Worm (Caenorhabditis elegans) whole organism, late embryonic: ENCODE measurements around the gene unc-46.
"Not testable (repeated sequence)": the region's sequence is repeated elsewhere in the genome, so short reads cannot be mapped to it uniquely, and the experiment has no call there.

Experiments
- C08G9.2 ChIP-seq: sonication (generic microtip); optimal IDR thresholded peaks from 2 replicates; lab custom pipeline; 2016; ENCODE audit warnings: mild to moderate bottlenecking, missing genetic modification characterization, moderate library complexity, missing compliant biosample characterization
- C38D4.7 ChIP-seq: fragments of 200-800 bp; sonication (Bioruptor generic); optimal IDR thresholded peaks from 2 replicates; lab custom pipeline; 2018; ENCODE audit warnings: mild to moderate bottlenecking, missing genetic modification characterization, moderate library complexity, missing compliant biosample characterization
- T23F11.4 ChIP-seq: fragments of 200-800 bp; sonication (Bioruptor generic); optimal IDR thresholded peaks from 2 replicates; lab custom pipeline; 2018; ENCODE audit warnings: mild to moderate bottlenecking, missing genetic modification characterization, missing compliant biosample characterization
- Y22D7AL.16 ChIP-seq: sonication (generic microtip); optimal IDR thresholded peaks from 2 replicates; lab custom pipeline; 2016; ENCODE audit warnings: missing genetic modification characterization, missing compliant biosample characterization
- ahr-1 ChIP-seq: sonication (generic microtip); optimal IDR thresholded peaks from 2 replicates; lab custom pipeline; 2016; ENCODE audit warnings: missing genetic modification characterization, missing compliant biosample characterization
- ama-1 ChIP-seq: fragments of 150-350 bp; optimal IDR thresholded peaks from 2 replicates; lab custom pipeline; 2014
- ceh-14 ChIP-seq: sonication (generic microtip); optimal IDR thresholded peaks from 2 replicates; lab custom pipeline; 2016; ENCODE audit warnings: missing genotype, missing genetic modification characterization, missing compliant biosample characterization
- ceh-18 ChIP-seq: sonication (generic microtip); optimal IDR thresholded peaks from 2 replicates; lab custom pipeline; 2016; ENCODE audit warnings: missing genetic modification characterization, missing compliant biosample characterization
- ceh-22 ChIP-seq: sonication (generic microtip); optimal IDR thresholded peaks from 2 replicates; lab custom pipeline; 2017; ENCODE audit warnings: missing biosample characterization, missing genetic modification characterization
- ceh-34 ChIP-seq: sonication (generic microtip); optimal IDR thresholded peaks from 2 replicates; lab custom pipeline; 2016; ENCODE audit warnings: mild to moderate bottlenecking, missing genetic modification characterization, missing compliant biosample characterization
- ceh-45 ChIP-seq: fragments of 200-800 bp; sonication (Bioruptor generic); IDR thresholded peaks from 2 replicates; pipeline ENCODE4 v1.3.6; 2022; ENCODE audit warnings: missing genetic modification reagents, missing genetic modification characterization, missing compliant biosample characterization
- ceh-48 ChIP-seq: sonication (generic microtip); optimal IDR thresholded peaks from 2 replicates; lab custom pipeline; 2016; ENCODE audit warnings: missing genetic modification characterization, inconsistent platforms, missing compliant biosample characterization
- ceh-9 ChIP-seq: sonication (generic microtip); optimal IDR thresholded peaks from 2 replicates; lab custom pipeline; 2016; ENCODE audit warnings: mild to moderate bottlenecking, missing genetic modification characterization, inconsistent platforms, missing compliant biosample characterization
- dve-1 ChIP-seq: sonication (generic microtip); optimal IDR thresholded peaks from 2 replicates; lab custom pipeline; 2017; ENCODE audit warnings: antibody characterized with exemption, mild to moderate bottlenecking, missing genetic modification characterization, missing compliant biosample characterization
- fkh-10 ChIP-seq: fragments of 150-350 bp; optimal IDR thresholded peaks from 2 replicates; lab custom pipeline; 2014; ENCODE audit warnings: missing biosample characterization, missing genetic modification reagents, missing genetic modification characterization
- gmeb-2 ChIP-seq: sonication (generic microtip); optimal IDR thresholded peaks from 2 replicates; lab custom pipeline; 2016; ENCODE audit warnings: missing genetic modification characterization, inconsistent platforms, missing compliant biosample characterization
- hlh-13 ChIP-seq: fragments of 200-800 bp; sonication (Bioruptor generic); optimal IDR thresholded peaks from 2 replicates; lab custom pipeline; 2018; ENCODE audit warnings: mild to moderate bottlenecking, missing genetic modification characterization, missing compliant biosample characterization
- hlh-6 ChIP-seq: sonication (generic microtip); optimal IDR thresholded peaks from 2 replicates; lab custom pipeline; 2016; ENCODE audit warnings: missing genotype, missing genetic modification characterization, missing compliant biosample characterization
- madf-2 ChIP-seq: sonication (generic microtip); optimal IDR thresholded peaks from 2 replicates; lab custom pipeline; 2017; ENCODE audit warnings: missing genetic modification characterization, missing compliant biosample characterization
- mec-3 ChIP-seq: sonication (generic microtip); optimal IDR thresholded peaks from 2 replicates; lab custom pipeline; 2016; ENCODE audit warnings: borderline replicate concordance, missing genetic modification characterization, missing compliant biosample characterization
- nfya-1 ChIP-seq: sonication (generic microtip); optimal IDR thresholded peaks from 2 replicates; lab custom pipeline; 2017; ENCODE audit warnings: missing genetic modification characterization, mild to moderate bottlenecking, missing compliant biosample characterization, antibody characterized with exemption, moderate library complexity
- nhr-232 ChIP-seq: sonication (generic microtip); optimal IDR thresholded peaks from 2 replicates; lab custom pipeline; 2016; ENCODE audit warnings: missing genetic modification characterization, missing compliant biosample characterization
- pag-3 ChIP-seq: sonication (generic microtip); optimal IDR thresholded peaks from 2 replicates; lab custom pipeline; 2016; ENCODE audit warnings: missing compliant biosample characterization, missing genetic modification characterization, borderline replicate concordance
- pha-2 ChIP-seq: sonication (generic microtip); optimal IDR thresholded peaks from 2 replicates; lab custom pipeline; 2017; ENCODE audit warnings: mild to moderate bottlenecking, missing genetic modification characterization, missing compliant biosample characterization
- pha-4 ChIP-seq: fragments of 150-350 bp; optimal IDR thresholded peaks from 2 replicates; lab custom pipeline; 2018; ENCODE audit warnings: missing biosample characterization, missing genetic modification reagents, missing genetic modification characterization
- pros-1 ChIP-seq: fragments of 150-350 bp; optimal IDR thresholded peaks from 2 replicates; lab custom pipeline; 2014; ENCODE audit warnings: missing biosample characterization, missing genetic modification reagents, missing genetic modification characterization
- sdc-2 ChIP-seq: sonication (generic microtip); optimal IDR thresholded peaks from 2 replicates; lab custom pipeline; 2016; ENCODE audit warnings: missing genotype, missing genetic modification characterization, missing compliant biosample characterization
- sox-2 ChIP-seq: fragments of 200-800 bp; sonication (Bioruptor generic); IDR thresholded peaks from 2 replicates; pipeline ENCODE4 v1.3.6; 2022; ENCODE audit warnings: missing genetic modification reagents, missing genetic modification characterization, missing compliant biosample characterization
- unc-3 ChIP-seq, 2 experiments: fragments of 200-800 bp in 1 of 2; sonication (Bioruptor generic) in 1 of 2; sonication (generic microtip) in 1 of 2; conservative IDR thresholded peaks in 1 of 2; optimal IDR thresholded peaks in 1 of 2; 2 replicates each; pipeline versions ENCODE4 v1.3.6 to Lab custom; 2016 to 2022; ENCODE audit warnings: missing compliant biosample characterization in 2 of 2, missing genetic modification characterization in 2 of 2, missing genetic modification reagents in 1 of 2
- unc-42 ChIP-seq: sonication (generic microtip); optimal IDR thresholded peaks from 2 replicates; lab custom pipeline; 2016; ENCODE audit warnings: missing genotype, missing genetic modification characterization, missing compliant biosample characterization
- unc-55 ChIP-seq: sonication (generic microtip); optimal IDR thresholded peaks from 2 replicates; lab custom pipeline; 2017; ENCODE audit warnings: missing biosample characterization, missing genetic modification reagents, missing genetic modification characterization
- unc-86 ChIP-seq: sonication (generic microtip); optimal IDR thresholded peaks from 2 replicates; lab custom pipeline; 2016; ENCODE audit warnings: missing genetic modification characterization, missing compliant biosample characterization
- ztf-16 ChIP-seq: sonication (generic microtip); optimal IDR thresholded peaks from 2 replicates; lab custom pipeline; 2017; ENCODE audit warnings: missing genetic modification characterization, missing compliant biosample characterization

unc-46 gene

DNA sequence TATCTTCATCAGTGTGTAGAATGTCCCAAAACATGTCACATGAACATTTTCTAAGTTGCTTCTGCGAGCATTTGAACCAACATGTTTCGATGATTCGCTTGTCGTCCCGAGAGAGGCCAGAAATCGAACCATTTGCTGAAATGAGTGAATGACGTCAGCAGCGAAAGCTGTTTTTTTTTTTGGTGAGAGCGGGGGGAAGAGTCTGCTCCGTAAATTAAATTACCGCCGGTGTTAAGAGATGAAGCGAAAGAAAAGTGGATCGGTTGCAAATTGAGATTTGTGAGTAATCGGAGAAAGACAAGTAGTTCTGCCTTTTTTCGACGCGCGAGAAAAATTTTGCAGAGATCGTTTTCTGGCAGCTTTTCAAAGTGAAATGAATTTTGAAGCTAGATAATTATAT is 10.5 kb downstream of the unc-46 start:
- TF ChIP-seq pha-4 (no peak), unc-42 (peak; percentile 55), ceh-18 (tag; lab: Kevin White, UChicago) (no peak), pag-3 (tag; lab: Kevin White, UChicago) (no peak)
- TF ChIP-seq, all 69 proteins: peak for 1

DNA sequence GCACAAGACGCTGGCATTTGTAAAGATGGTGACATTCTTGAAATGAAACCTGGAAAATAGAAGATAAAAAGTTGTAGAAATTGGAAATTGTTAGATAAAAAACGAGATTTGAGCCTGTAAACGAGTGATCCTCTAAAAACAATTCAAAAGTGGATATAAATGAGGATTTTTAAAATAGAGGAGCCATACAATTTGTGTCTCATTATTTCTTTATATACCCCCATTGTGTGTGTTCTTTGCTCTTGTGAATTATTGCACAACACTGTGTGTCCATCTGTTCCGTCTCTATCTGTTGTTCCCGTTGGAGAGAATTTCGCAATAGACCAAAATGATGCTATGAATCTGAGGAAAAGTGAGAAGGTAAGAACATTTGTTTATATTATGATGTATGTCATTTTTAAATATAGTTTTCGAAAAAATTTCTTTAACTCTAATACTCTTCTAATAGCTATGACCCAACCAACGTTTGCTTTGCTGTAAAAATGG is 11.9 kb downstream of the unc-46 start, which contains the start of gene Y58A7A.5:
TSS of gene Y58A7A.5 (minus strand) at position 51 of the 486 bp plus-strand sequence.
- no peak for TF ChIP-seq ahr-1
- no peak for TF ChIP-seq ceh-14
- no peak for TF ChIP-seq ama-1 (lab: Kevin White, UChicago)
- TF ChIP-seq unc-55 (GFP tag; lab: Kevin White, UChicago), result no peak

DNA sequence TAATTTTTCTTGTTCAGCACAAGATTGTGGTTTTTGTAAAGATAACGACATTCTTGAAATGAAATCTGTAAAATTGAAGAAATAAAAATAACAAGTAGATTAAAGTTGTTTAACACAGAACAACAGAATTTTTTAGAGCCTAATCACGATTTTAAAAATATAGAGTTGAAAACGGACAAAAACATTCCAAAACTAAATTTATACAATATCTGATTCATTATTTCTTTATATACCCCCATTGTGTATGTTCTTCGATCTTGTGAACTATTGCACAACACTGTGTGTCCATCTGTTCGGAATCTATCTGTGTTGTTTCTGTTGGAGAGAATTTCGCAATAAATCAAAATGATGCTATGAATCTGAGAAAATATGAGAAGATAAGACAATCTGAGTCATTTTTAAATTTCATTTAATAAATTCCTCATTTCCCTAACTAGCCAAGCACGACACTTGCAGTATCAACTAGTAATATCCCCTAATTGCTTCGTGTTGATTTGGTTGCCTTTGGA is 13.8 kb downstream of the unc-46 start, which contains the start of gene Y58A7A.4:
TSS of gene Y58A7A.4 (minus strand) at position 51 of the 509 bp plus-strand sequence.
- TF ChIP-seq unc-86 (tag; lab: Kevin White, UChicago) (no peak), ceh-9 (tag; lab: Kevin White, UChicago) (no peak), T23F11.4 (GFP tag; lab: Kevin White, UChicago) (no peak), mec-3 (no peak), hlh-13 (GFP tag; lab: Kevin White, UChicago) (no peak), hlh-6 (tag; lab: Kevin White, UChicago) (no peak), C38D4.7 (no peak), pha-2 (tag; lab: Kevin White, UChicago) (no peak), C08G9.2 (tag; lab: Kevin White, UChicago) (no peak), sdc-2 (tag; lab: Kevin White, UChicago) (no peak), madf-2 (no peak), nfya-1 (tag; lab: Kevin White, UChicago) (no peak), pros-1 (tag; lab: Kevin White, UChicago) (no peak), ceh-48 (tag; lab: Kevin White, UChicago) (no peak), gmeb-2 (no peak), nhr-232 (tag; lab: Kevin White, UChicago) (no peak), ama-1 (lab: Kevin White, UChicago) (no peak), fkh-10 (GFP tag; lab: Kevin White, UChicago) (no peak), ceh-22 (no peak)

DNA sequence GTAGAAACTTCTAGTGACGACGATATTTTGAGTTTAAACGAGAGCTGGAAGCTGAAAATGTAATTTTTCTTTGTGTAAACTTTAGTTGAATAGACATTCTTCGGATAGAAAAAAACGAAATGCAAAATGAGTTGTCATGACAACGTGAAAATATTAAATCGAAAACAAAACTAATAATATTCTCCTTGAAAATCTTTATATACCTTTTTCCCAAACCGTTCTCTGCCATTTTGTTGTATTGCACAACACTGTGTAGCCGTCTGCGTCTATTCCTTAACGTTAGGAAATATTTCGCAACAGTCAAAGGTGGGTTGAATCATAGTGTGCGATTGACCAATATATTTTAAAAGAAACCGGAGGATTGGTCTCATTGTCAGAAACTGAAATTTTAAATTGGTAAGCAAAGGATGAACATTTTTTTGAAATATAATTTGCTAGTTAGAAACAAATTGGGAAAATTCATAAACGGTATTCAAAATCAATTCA is 17.9 kb downstream of the unc-46 start, which contains the start of gene Y58A7A.3:
TSS of gene Y58A7A.3 (minus strand) at position 51 of the 486 bp plus-strand sequence.
- no peak for TF ChIP-seq ztf-16 (tag; lab: Kevin White, UChicago)
- no peak for TF ChIP-seq nhr-232 (tag; lab: Kevin White, UChicago)
- no peak for TF ChIP-seq pag-3 (tag; lab: Kevin White, UChicago)
- no peak for TF ChIP-seq dve-1 (tag; lab: Kevin White, UChicago)
- no peak for TF ChIP-seq Y22D7AL.16 (tag; lab: Kevin White, UChicago)
- peak; percentile 20 for TF ChIP-seq nfya-1 (tag; lab: Kevin White, UChicago)
- no peak for TF ChIP-seq ceh-14
- TF ChIP-seq ceh-34, result no peak

DNA sequence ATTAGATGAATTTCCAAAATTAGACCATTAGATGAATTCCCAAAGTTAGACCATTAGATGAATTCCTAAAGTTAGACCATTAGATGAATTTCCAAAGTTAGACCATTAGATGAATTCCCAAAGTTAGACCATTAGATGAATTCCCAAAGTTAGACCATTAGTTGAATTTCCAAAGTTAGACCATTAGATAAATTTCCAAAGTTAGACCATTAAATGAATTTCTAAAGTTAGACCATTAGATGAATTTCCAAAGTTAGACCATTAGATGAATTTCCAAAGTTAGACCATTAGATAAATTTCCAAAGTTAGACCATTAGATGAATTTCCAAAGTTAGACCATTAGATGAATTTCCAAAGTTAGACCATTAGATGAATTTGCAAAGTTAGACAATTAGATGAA is 23.5 kb downstream of the unc-46 start:
- TF ChIP-seq unc-3 (GFP tag; conservative IDR thresholded peaks at IDR 0.05; lab: Robert Waterston, UW) (peak; percentile 60), ceh-45 (GFP tag; lab: Robert Waterston, UW) (peak; percentile 84), sox-2 (0 out of 2 replicates have a peak, but pooled peaks have one; percentile 40)
- not testable (repeated sequence) for TF ChIP-seq unc-3 (tag; optimal IDR thresholded peaks at IDR 0.05; lab: Kevin White, UChicago)
